Worm (Caenorhabditis elegans) whole organism, young adult: ENCODE measurements around the gene Y50D4C.5.

Source experiments
- T07F8.4 ChIP-seq: sonication (generic microtip); optimal IDR thresholded peaks from 2 replicates; lab custom pipeline; 2016; ENCODE audit warnings: mild to moderate bottlenecking, missing genetic modification characterization, moderate library complexity, missing compliant biosample characterization
- ama-1 ChIP-seq, 3 experiments: fragments of 150-350 bp in 1 of 3; sonication (generic microtip) in 2 of 3; optimal IDR thresholded peaks; 2 replicates each; lab custom pipeline; 2014 to 2018; ENCODE audit warnings: missing biosample characterization in 2 of 3, missing genetic modification characterization in 2 of 3, missing genetic modification reagents in 2 of 3
- attf-3 ChIP-seq: fragments of 200-800 bp; sonication (Bioruptor generic); conservative IDR thresholded peaks from 2 replicates; pipeline ENCODE4 v1.3.6; 2022; ENCODE audit warnings: missing genetic modification reagents, missing genetic modification characterization, missing compliant biosample characterization
- dpl-1 ChIP-seq: fragments of 150-350 bp; optimal IDR thresholded peaks from 2 replicates; lab custom pipeline; 2014; ENCODE audit warnings: missing biosample characterization, missing genetic modification reagents, missing genetic modification characterization
- ekl-4 ChIP-seq: fragments of 200-800 bp; sonication (Bioruptor generic); IDR thresholded peaks from 2 replicates; pipeline ENCODE4 v1.3.6; 2022; ENCODE audit warnings: missing genetic modification reagents, missing genetic modification characterization, missing compliant biosample characterization
- lir-1 ChIP-seq: fragments of 200-800 bp; sonication (Bioruptor generic); conservative IDR thresholded peaks from 2 replicates; pipeline ENCODE4 v1.3.6; 2022; ENCODE audit warnings: missing genetic modification reagents, missing genetic modification characterization, missing compliant biosample characterization
- madf-6 ChIP-seq: fragments of 200-800 bp; sonication (Bioruptor generic); IDR thresholded peaks from 2 replicates; pipeline ENCODE4 v1.3.6; 2022; ENCODE audit warnings: missing genetic modification reagents, missing genetic modification characterization, missing compliant biosample characterization
- mcd-1 ChIP-seq: fragments of 200-800 bp; sonication (Bioruptor generic); IDR thresholded peaks from 2 replicates; pipeline ENCODE4 v1.3.6; 2022; ENCODE audit warnings: missing genetic modification reagents, missing genetic modification characterization, missing compliant biosample characterization
- unc-130 ChIP-seq: sonication (generic microtip); optimal IDR thresholded peaks from 2 replicates; lab custom pipeline; 2016; ENCODE audit warnings: missing genetic modification reagents, missing genetic modification characterization, missing compliant biosample characterization
- xnd-1 ChIP-seq: sonication (generic microtip); optimal IDR thresholded peaks from 2 replicates; lab custom pipeline; 2016; ENCODE audit warnings: missing genotype, missing genetic modification reagents, missing genetic modification characterization, missing compliant biosample characterization

- TF ChIP-seq unc-130 (GFP tag; lab: Kevin White, UChicago) (no peak), xnd-1 (no peak), ama-1 (optimal IDR thresholded peaks at IDR 0.05; lab: Kevin White, UChicago) (no peak), ama-1 (GFP tag; optimal IDR thresholded peaks at IDR 0.05; lab: Kevin White, UChicago) (no peak), madf-6 (no peak), mcd-1 (GFP tag; lab: Robert Waterston, UW) (no peak), lir-1 (GFP tag; lab: Robert Waterston, UW) (no peak), dpl-1 (no peak), T07F8.4 (tag; lab: Kevin White, UChicago) (no peak), ekl-4 (GFP tag; lab: Robert Waterston, UW) (no peak), attf-3 (GFP tag; lab: Robert Waterston, UW) (no peak)
Measured at ce11 chrV:1013637-1014036, 10.1 kb upstream of the Y50D4C.5 start.
